Fruit fly (Drosophila melanogaster) whole organism, embryonic: ENCODE data around the gene MICU3.

Experiments
- Abd-B ChIP-seq: fragments of 200-800 bp; sonication (Bioruptor generic); optimal IDR thresholded peaks from 2 replicates; lab custom pipeline; 2018; ENCODE audit warnings: missing biosample characterization, mild to moderate bottlenecking, missing genetic modification characterization, moderate library complexity
- CG10979 ChIP-seq: fragments of 200-800 bp; sonication (Bioruptor generic); optimal IDR thresholded peaks from 2 replicates; lab custom pipeline; 2018; ENCODE audit warnings: missing biosample characterization, mild to moderate bottlenecking, missing genetic modification characterization, moderate library complexity
- CG11085 ChIP-seq: fragments of 200-800 bp; sonication (Bioruptor generic); IDR thresholded peaks from 2 replicates; pipeline ENCODE4 v1.3.6; 2022; ENCODE audit warnings: missing biosample characterization, missing genetic modification characterization
- CG11696 ChIP-seq: fragments of 200-800 bp; sonication (Bioruptor generic); IDR thresholded peaks from 2 replicates; pipeline ENCODE4 v1.3.6; 2022; ENCODE audit warnings: missing biosample characterization, missing genetic modification characterization
- CG14050 ChIP-seq: fragments of 200-800 bp; sonication (Bioruptor generic); IDR thresholded peaks from 3 replicates; pipeline ENCODE4 v1.3.6; 2022; ENCODE audit warnings: missing biosample characterization, missing genetic modification characterization
- CG14710 ChIP-seq: fragments of 200-800 bp; sonication (Bioruptor generic); optimal IDR thresholded peaks from 3 replicates; lab custom pipeline; 2019; ENCODE audit warnings: missing biosample characterization, mild to moderate bottlenecking, missing genetic modification characterization, moderate library complexity
- CG1602 ChIP-seq: fragments of 200-800 bp; sonication (Bioruptor generic); optimal IDR thresholded peaks from 3 replicates; lab custom pipeline; 2016; ENCODE audit warnings: missing biosample characterization, missing genetic modification characterization
- CG17361 ChIP-seq: fragments of 200-800 bp; sonication (Bioruptor generic); IDR thresholded peaks from 3 replicates; pipeline ENCODE4 v1.3.6; 2022; ENCODE audit warnings: missing biosample characterization, missing genetic modification characterization
- CG3065 ChIP-seq: fragments of 200-800 bp; sonication (Bioruptor generic); optimal IDR thresholded peaks from 2 replicates; lab custom pipeline; 2016; ENCODE audit warnings: missing biosample characterization, missing genetic modification characterization
- CG31365 ChIP-seq: fragments of 200-800 bp; sonication (Bioruptor generic); optimal IDR thresholded peaks from 2 replicates; lab custom pipeline; 2018; ENCODE audit warnings: missing biosample characterization, mild to moderate bottlenecking, missing genetic modification characterization
- CG32772 ChIP-seq: fragments of 200-800 bp; sonication (Bioruptor generic); IDR thresholded peaks from 2 replicates; pipeline ENCODE4 v1.3.6; 2022; ENCODE audit warnings: missing biosample characterization, missing genetic modification characterization
- CG3281 ChIP-seq: fragments of 200-800 bp; sonication (Bioruptor generic); optimal IDR thresholded peaks from 3 replicates; lab custom pipeline; 2017; ENCODE audit warnings: missing biosample characterization, mild to moderate bottlenecking, missing genetic modification characterization
- CG33213 ChIP-seq: fragments of 200-800 bp; sonication (Bioruptor generic); optimal IDR thresholded peaks from 3 replicates; lab custom pipeline; 2016; ENCODE audit warnings: missing biosample characterization, missing genetic modification characterization
- CG4820 ChIP-seq: fragments of 200-800 bp; sonication (Bioruptor generic); optimal IDR thresholded peaks from 3 replicates; lab custom pipeline; 2016; ENCODE audit warnings: missing biosample characterization, missing genetic modification characterization
- CG6175 ChIP-seq: fragments of 200-800 bp; sonication (Bioruptor generic); IDR thresholded peaks from 3 replicates; pipeline ENCODE4 v1.3.6; 2022; ENCODE audit warnings: missing biosample characterization, missing genetic modification characterization
- CG7271 ChIP-seq: fragments of 200-800 bp; sonication (Bioruptor generic); optimal IDR thresholded peaks from 2 replicates; lab custom pipeline; 2018; ENCODE audit warnings: missing biosample characterization, mild to moderate bottlenecking, missing genetic modification characterization, moderate library complexity
- CG7786 ChIP-seq: fragments of 200-800 bp; sonication (Bioruptor generic); optimal IDR thresholded peaks from 2 replicates; lab custom pipeline; 2016; ENCODE audit warnings: missing biosample characterization, missing genetic modification characterization
- CG8388 ChIP-seq: fragments of 200-800 bp; sonication (Bioruptor generic); optimal IDR thresholded peaks from 2 replicates; lab custom pipeline; 2019; ENCODE audit warnings: missing biosample characterization, mild to moderate bottlenecking, missing genetic modification characterization, moderate library complexity
- D ChIP-seq, 2 experiments: fragments of 200-800 bp in 1 of 2; fragments of >200 bp in 1 of 2; sonication (Bioruptor generic) in 1 of 2; optimal IDR thresholded peaks; 2 replicates in 1 of 2; 3 replicates in 1 of 2; lab custom pipeline; 2017; ENCODE audit warnings: mild to moderate bottlenecking in 1 of 2, missing biosample characterization in 1 of 2, missing genetic modification characterization in 1 of 2, missing genetic modification reagents in 1 of 2
- D19B ChIP-seq: fragments of 200-800 bp; sonication (Bioruptor generic); optimal IDR thresholded peaks from 2 replicates; lab custom pipeline; 2017; ENCODE audit warnings: missing biosample characterization, mild to moderate bottlenecking, missing genetic modification characterization
- Dip3 ChIP-seq: fragments of 200-800 bp; sonication (Bioruptor generic); optimal IDR thresholded peaks from 3 replicates; lab custom pipeline; 2016; ENCODE audit warnings: missing biosample characterization, missing genetic modification characterization
- Doc2 ChIP-seq: fragments of 200-800 bp; sonication (Bioruptor generic); IDR thresholded peaks from 2 replicates; pipeline ENCODE4 v1.3.6; 2022; ENCODE audit warnings: missing biosample characterization, missing genetic modification characterization
- Dref ChIP-seq: fragments of 200-800 bp; sonication (Bioruptor generic); IDR thresholded peaks from 2 replicates; pipeline ENCODE4 v1.3.6; 2022; ENCODE audit warnings: missing biosample characterization, missing genetic modification characterization
- ERR ChIP-seq: fragments of 200-800 bp; sonication (Bioruptor generic); optimal IDR thresholded peaks from 2 replicates; lab custom pipeline; 2016; ENCODE audit warnings: missing biosample characterization, missing genetic modification characterization
- Lim3 ChIP-seq: fragments of 200-800 bp; sonication (Bioruptor generic); IDR thresholded peaks from 2 replicates; pipeline ENCODE4 v1.3.6; 2022; ENCODE audit warnings: missing biosample characterization, missing genetic modification characterization
- NFAT ChIP-seq: fragments of 200-800 bp; sonication (Bioruptor generic); IDR thresholded peaks from 2 replicates; pipeline ENCODE4 v1.3.6; 2022; ENCODE audit warnings: missing biosample characterization, missing genetic modification characterization
- Stat92E ChIP-seq, 3 experiments: fragments of >200 bp in 2 of 3; fragments of 200-800 bp in 1 of 3; sonication (Bioruptor generic) in 1 of 3; optimal IDR thresholded peaks; 2 replicates each; lab custom pipeline; 2017 to 2019; ENCODE audit warnings: missing biosample characterization in 3 of 3, missing genetic modification characterization in 3 of 3, mild to moderate bottlenecking in 1 of 3, moderate library complexity in 1 of 3
- TFAM ChIP-seq: fragments of 200-800 bp; sonication (Bioruptor generic); optimal IDR thresholded peaks from 2 replicates; lab custom pipeline; 2017; ENCODE audit warnings: missing biosample characterization, missing genetic modification characterization, inconsistent platforms
- Taf1 ChIP-seq: fragments of 200-800 bp; sonication (Bioruptor generic); IDR thresholded peaks from 2 replicates; pipeline ENCODE4 v1.3.6; 2022; ENCODE audit warnings: missing biosample characterization, missing genetic modification characterization
- Vsx1 ChIP-seq: fragments of 200-800 bp; sonication (Bioruptor generic); optimal IDR thresholded peaks from 2 replicates; lab custom pipeline; 2017; ENCODE audit warnings: missing biosample characterization, mild to moderate bottlenecking, missing genetic modification characterization, missing genetic modification reagents
- bigmax ChIP-seq: fragments of 200-800 bp; sonication (Bioruptor generic); optimal IDR thresholded peaks from 2 replicates; lab custom pipeline; 2018; ENCODE audit warnings: missing biosample characterization, mild to moderate bottlenecking, missing genetic modification characterization
- ci ChIP-seq: fragments of 200-800 bp; sonication (Bioruptor generic); IDR thresholded peaks from 3 replicates; pipeline ENCODE4 v1.3.6; 2022; ENCODE audit warnings: missing biosample characterization, missing genetic modification characterization
- crp ChIP-seq, 2 experiments: fragments of 200-800 bp; sonication (Bioruptor generic); optimal IDR thresholded peaks; 2 replicates in 1 of 2; 3 replicates in 1 of 2; lab custom pipeline; 2017; ENCODE audit warnings: missing biosample characterization in 2 of 2, missing genetic modification characterization in 2 of 2, mild to moderate bottlenecking in 1 of 2, moderate library complexity in 1 of 2
- dpn ChIP-seq, 2 experiments: fragments of 200-800 bp; sonication (Bioruptor generic); optimal IDR thresholded peaks; 3 replicates each; lab custom pipeline; 2016; ENCODE audit warnings: missing biosample characterization in 2 of 2, missing genetic modification characterization in 2 of 2
- ems ChIP-seq: fragments of 200-800 bp; sonication (Bioruptor generic); optimal IDR thresholded peaks from 3 replicates; lab custom pipeline; 2016; ENCODE audit warnings: missing biosample characterization, missing genetic modification characterization
- en ChIP-seq: fragments of 200-800 bp; sonication (Bioruptor generic); optimal IDR thresholded peaks from 2 replicates; lab custom pipeline; 2016; ENCODE audit warnings: missing biosample characterization, missing genetic modification characterization
- eyg ChIP-seq: fragments of 200-800 bp; sonication (Bioruptor generic); optimal IDR thresholded peaks from 3 replicates; lab custom pipeline; 2016; ENCODE audit warnings: missing biosample characterization, missing genetic modification characterization
- fd64A ChIP-seq: fragments of 200-800 bp; sonication (Bioruptor generic); optimal IDR thresholded peaks from 3 replicates; lab custom pipeline; 2018; ENCODE audit warnings: missing biosample characterization, mild to moderate bottlenecking, missing genetic modification characterization
- inv ChIP-seq: fragments of 200-800 bp; sonication (Bioruptor generic); IDR thresholded peaks from 2 replicates; pipeline ENCODE4 v1.3.6; 2022; ENCODE audit warnings: missing biosample characterization, missing genetic modification characterization; ENCODE audit not compliant: partially characterized antibody
- kni ChIP-seq: fragments of 200-800 bp; sonication (Bioruptor generic); optimal IDR thresholded peaks from 3 replicates; lab custom pipeline; 2017; ENCODE audit warnings: mild to moderate bottlenecking, missing biosample characterization, missing genetic modification reagents, missing genetic modification characterization
- mld ChIP-seq: fragments of 200-800 bp; sonication (Bioruptor generic); IDR thresholded peaks from 3 replicates; pipeline ENCODE4 v1.3.6; 2022; ENCODE audit warnings: missing biosample characterization, missing genetic modification characterization; ENCODE audit not compliant: partially characterized antibody
- org-1 ChIP-seq: fragments of 200-800 bp; sonication (Bioruptor generic); optimal IDR thresholded peaks from 2 replicates; lab custom pipeline; 2017; ENCODE audit warnings: missing biosample characterization, missing genetic modification characterization
- pros ChIP-seq: fragments of 200-800 bp; sonication (Bioruptor generic); optimal IDR thresholded peaks from 3 replicates; lab custom pipeline; 2019; ENCODE audit warnings: missing biosample characterization, mild to moderate bottlenecking, missing genetic modification characterization, moderate library complexity
- sima ChIP-seq: fragments of 200-800 bp; sonication (Bioruptor generic); optimal IDR thresholded peaks from 2 replicates; lab custom pipeline; 2016; ENCODE audit warnings: missing biosample characterization, missing genetic modification characterization
- sob ChIP-seq: fragments of 200-800 bp; sonication (Bioruptor generic); IDR thresholded peaks from 2 replicates; pipeline ENCODE4 v1.3.6; 2022; ENCODE audit warnings: missing biosample characterization, missing genetic modification characterization
- tio ChIP-seq: fragments of 200-800 bp; sonication (Bioruptor generic); optimal IDR thresholded peaks from 2 replicates; lab custom pipeline; 2017; ENCODE audit warnings: missing biosample characterization, missing genetic modification characterization, inconsistent platforms
- trem ChIP-seq: fragments of 200-800 bp; optimal IDR thresholded peaks from 3 replicates; lab custom pipeline; 2019; ENCODE audit warnings: missing biosample characterization, mild to moderate bottlenecking, missing genetic modification characterization, moderate library complexity
- trh ChIP-seq: fragments of 200-800 bp; sonication (Bioruptor generic); optimal IDR thresholded peaks from 2 replicates; lab custom pipeline; 2016; ENCODE audit warnings: missing biosample characterization, missing genetic modification characterization
- vfl ChIP-seq: fragments of 200-800 bp; sonication (Bioruptor generic); optimal IDR thresholded peaks from 2 replicates; lab custom pipeline; 2016; ENCODE audit warnings: missing biosample characterization, missing genetic modification characterization
- zen ChIP-seq: fragments of 200-800 bp; sonication (Bioruptor generic); optimal IDR thresholded peaks from 3 replicates; lab custom pipeline; 2018; ENCODE audit warnings: missing biosample characterization, mild to moderate bottlenecking, missing genetic modification characterization, moderate library complexity

The MICU3 gene

DNA sequence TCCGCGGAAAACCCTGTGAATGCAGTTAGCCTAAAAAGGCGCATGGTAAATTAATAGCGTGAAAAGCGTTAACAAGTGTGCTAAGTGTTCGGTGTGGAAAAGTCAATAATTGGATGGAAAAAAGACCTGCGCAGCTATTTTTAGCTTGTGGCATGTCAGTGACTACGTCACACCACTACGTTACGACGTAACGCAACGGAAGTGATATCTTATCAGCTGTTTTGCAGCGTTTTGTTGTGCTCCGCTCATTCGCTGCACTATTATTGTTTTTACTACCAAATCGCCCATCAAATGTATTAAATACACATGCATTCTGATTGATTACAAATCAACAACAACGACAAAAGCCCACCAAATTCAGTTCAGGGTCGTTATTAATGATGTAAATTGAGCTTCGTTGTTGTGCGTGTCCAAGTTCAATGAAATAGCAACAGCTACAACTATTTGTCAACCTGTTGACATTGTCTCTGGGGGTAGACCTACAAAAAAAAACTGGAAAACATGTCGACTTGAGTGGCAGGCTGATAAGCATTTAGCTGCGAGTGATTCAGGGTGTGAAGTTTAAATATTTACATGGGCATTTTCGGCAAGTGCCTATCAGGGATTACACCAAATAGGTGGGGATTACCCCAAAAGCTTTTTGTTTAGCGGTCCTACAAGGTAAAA is 613 bp downstream of the MICU3 start (continued):
- TF ChIP-seq en (GFP tag; lab: Kevin White, UChicago) (peak; percentile 1), CG14710 (tag; lab: Kevin White, UChicago) (peak; percentile 16), Vsx1 (GFP tag; lab: Kevin White, UChicago) (peak; percentile 60), Abd-B (no peak), fd64A (GFP tag; lab: Kevin White, UChicago) (peak; percentile 57), CG10979 (tag; lab: Kevin White, UChicago) (peak; percentile 2), CG11085 (GFP tag; lab: Robert Waterston, UW) (no peak), D (optimal IDR thresholded peaks at IDR 0.05; lab: Kevin White, UChicago) (no peak), D (GFP tag; optimal IDR thresholded peaks at IDR 0.05; lab: Kevin White, UChicago) (no peak), zen (tag; lab: Kevin White, UChicago) (no peak), CG31365 (tag; lab: Kevin White, UChicago) (peak; percentile 48), Stat92E (GFP tag; optimal IDR thresholded peaks at IDR 0.05; lab: Kevin White, UChicago) (no peak), sob (peak; percentile 44; the same call in 1 of the 2 replicates), trh (GFP tag; lab: Kevin White, UChicago) (no peak), kni (GFP tag; lab: Kevin White, UChicago) (no peak), CG4820 (GFP tag; lab: Kevin White, UChicago) (no peak), Dref (GFP tag; lab: Robert Waterston, UW) (no peak), CG6175 (GFP tag; lab: Robert Waterston, UW) (no peak; the same call in 2 of the 3 replicates), Doc2 (no peak), eyg (GFP tag; lab: Kevin White, UChicago) (no peak), crp (GFP tag; optimal IDR thresholded peaks at IDR 0.05; lab: Kevin White, UChicago) (peak in 1 of 2 experiments; percentile 72), CG14050 (GFP tag; lab: Robert Waterston, UW) (no peak), CG11696 (GFP tag; lab: Robert Waterston, UW) (no peak), ERR (GFP tag; lab: Kevin White, UChicago) (no peak), CG7271 (tag; lab: Kevin White, UChicago) (no peak), CG33213 (no peak), CG1602 (GFP tag; lab: Kevin White, UChicago) (no peak), vfl (GFP tag; lab: Kevin White, UChicago) (no peak), CG7786 (GFP tag; lab: Kevin White, UChicago) (no peak), inv (GFP tag; lab: Robert Waterston, UW) (no peak), CG3281 (GFP tag; lab: Kevin White, UChicago) (no peak), NFAT (GFP tag; lab: Robert Waterston, UW) (peak; percentile 27; the same call in 1 of the 2 replicates), CG3065 (GFP tag; lab: Kevin White, UChicago) (no peak), Dip3 (no peak), bigmax (no peak), trem (tag; lab: Kevin White, UChicago) (peak; percentile 5), ems (GFP tag; lab: Kevin White, UChicago) (no peak), Lim3 (GFP tag; lab: Robert Waterston, UW) (no peak), dpn (GFP tag; optimal IDR thresholded peaks at IDR 0.05; lab: Kevin White, UChicago) (no peak), TFAM (no peak), CG8388 (GFP tag; lab: Kevin White, UChicago) (peak; percentile 19), tio (GFP tag; lab: Kevin White, UChicago) (no peak), D19B (GFP tag; lab: Kevin White, UChicago) (no peak), CG32772 (no peak), org-1 (GFP tag; lab: Kevin White, UChicago) (peak; percentile 26), sima (GFP tag; lab: Kevin White, UChicago) (no peak), pros (GFP tag; lab: Kevin White, UChicago) (no peak), Taf1 (GFP tag; lab: Robert Waterston, UW) (no peak), mld (GFP tag; lab: Robert Waterston, UW) (no peak), CG17361 (GFP tag; lab: Robert Waterston, UW) (no peak; the same call in 2 of the 3 replicates), ci (GFP tag; lab: Robert Waterston, UW) (peak; percentile 65; the same call in 2 of the 3 replicates)
